ENCODE assay signal across 3 worm cellular contexts in genomic region chrX:6963842-6964241, ce11.
TF ChIP-seq lines count a peak whose summit lies in the region.

No protein-coding gene starts in this region.

TF ChIP-seq in whole organism, L1 larva, 84 proteins besides CTCF, POLR2A, EP300 and RAD21:
- TF ChIP-seq lin-14 (GFP tag; optimal IDR thresholded peaks at IDR 0.05; lab: Kevin White, UChicago) (peak; percentile 21), F16B12.6 (tag; optimal IDR thresholded peaks at IDR 0.05; lab: Kevin White, UChicago) (no peak), nhr-90 (tag; optimal IDR thresholded peaks at IDR 0.05; lab: Kevin White, UChicago; ENCODE audit: poor library complexity) (no peak)

TF ChIP-seq in whole organism, late embryonic, 69 proteins besides CTCF, POLR2A, EP300 and RAD21:
- TF ChIP-seq unc-42 (tag; optimal IDR thresholded peaks at IDR 0.05; lab: Kevin White, UChicago) (peak; percentile 81), fax-1 (tag; optimal IDR thresholded peaks at IDR 0.05; lab: Kevin White, UChicago) (no peak)

TF ChIP-seq in whole organism, mixed stage, embryonic, 35 proteins besides CTCF, POLR2A, EP300 and RAD21:
- TF ChIP-seq nhr-2 (tag; optimal IDR thresholded peaks at IDR 0.05; lab: Kevin White, UChicago) (no peak), ces-1 (GFP tag; optimal IDR thresholded peaks at IDR 0.05; lab: Kevin White, UChicago) (peak; percentile 87), mab-5 (tag; optimal IDR thresholded peaks at IDR 0.05; lab: Kevin White, UChicago) (no peak), cnd-1 (tag; optimal IDR thresholded peaks at IDR 0.05; lab: Kevin White, UChicago) (no peak), snpc-4 (tag; optimal IDR thresholded peaks at IDR 0.05; lab: Kevin White, UChicago) (no peak)
